Worm (Caenorhabditis elegans): Measurements from ENCODE around the gene ZK757.1.

DNA sequence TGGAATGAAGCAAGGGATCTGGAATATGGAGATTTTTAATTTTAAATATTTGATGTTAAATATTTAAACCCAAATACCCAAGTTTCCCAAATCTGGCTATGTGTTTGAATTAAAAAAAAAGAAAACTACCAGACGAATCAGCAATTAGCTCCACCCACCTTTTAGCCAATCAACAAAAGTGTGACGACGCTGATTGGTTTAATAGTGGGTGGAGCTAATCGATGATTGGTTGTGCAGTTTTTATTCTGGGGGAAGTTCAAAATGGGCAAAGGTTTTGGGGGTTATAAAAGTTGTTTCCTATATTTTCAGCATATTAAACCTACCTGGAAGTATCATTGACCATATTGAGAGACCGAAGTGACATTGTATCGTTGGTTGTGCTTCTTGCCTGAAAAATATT, 3.6 kb upstream of the ZK757.1 start:
- TF ChIP-seq dao-5 (tag; optimal IDR thresholded peaks at IDR 0.05) (no peak), W03F9.2 (tag; optimal IDR thresholded peaks at IDR 0.05) (no peak)
